Worm (Caenorhabditis elegans) whole organism, early embryonic: ENCODE data around the gene hsp-75.

Experiments
- ama-1 ChIP-seq: fragments of 150-350 bp; optimal IDR thresholded peaks from 2 replicates; lab custom pipeline; 2014
- pes-1 ChIP-seq: fragments of 200-800 bp; sonication (Bioruptor generic); IDR thresholded peaks from 2 replicates; pipeline ENCODE4 v1.3.6; 2022; ENCODE audit warnings: missing genetic modification reagents, missing genetic modification characterization, missing compliant biosample characterization
- tbx-37 ChIP-seq: fragments of 200-800 bp; sonication (Bioruptor generic); conservative IDR thresholded peaks from 2 replicates; pipeline ENCODE4 v1.3.6; 2022; ENCODE audit warnings: missing genetic modification reagents, missing genetic modification characterization, missing compliant biosample characterization

ce11 chrIII:7209721-7210120 lies 16.8 kb downstream of the hsp-75 start, which contains the start of gene R151.2:
- TF ChIP-seq tbx-37 (no peak), ama-1 (lab: Kevin White, UChicago) (no peak), pes-1 (no peak)
